Worm (Caenorhabditis elegans) whole organism, young adult: ENCODE data around the gene glb-22.

Experiments used
- sptf-2 ChIP-seq: fragments of 200-800 bp; sonication (Bioruptor generic); optimal IDR thresholded peaks from 2 replicates; lab custom pipeline; 2018; ENCODE audit warnings: mild to moderate bottlenecking, missing genetic modification characterization, missing compliant biosample characterization
- unc-130 ChIP-seq: sonication (generic microtip); optimal IDR thresholded peaks from 2 replicates; lab custom pipeline; 2016; ENCODE audit warnings: missing genetic modification reagents, missing genetic modification characterization, missing compliant biosample characterization

- TF ChIP-seq unc-130 (GFP tag; lab: Kevin White, UChicago) (no peak), sptf-2 (GFP tag; lab: Kevin White, UChicago) (no peak)
These were observed 23.2 kb upstream of the glb-22 start for ce11 chrV:14576745-14577373.
